Worm (Caenorhabditis elegans) whole organism, late embryonic: ENCODE results near the gene K02C4.3.

Source experiments
- ceh-2 ChIP-seq: sonication (generic microtip); optimal IDR thresholded peaks from 2 replicates; lab custom pipeline; 2016; ENCODE audit warnings: missing genotype, missing genetic modification characterization, missing compliant biosample characterization
- ceh-22 ChIP-seq: sonication (generic microtip); optimal IDR thresholded peaks from 2 replicates; lab custom pipeline; 2017; ENCODE audit warnings: missing biosample characterization, missing genetic modification characterization
- dve-1 ChIP-seq: sonication (generic microtip); optimal IDR thresholded peaks from 2 replicates; lab custom pipeline; 2017; ENCODE audit warnings: antibody characterized with exemption, mild to moderate bottlenecking, missing genetic modification characterization, missing compliant biosample characterization
- elt-2 ChIP-seq: sonication (generic microtip); optimal IDR thresholded peaks from 2 replicates; lab custom pipeline; 2016; ENCODE audit warnings: missing genetic modification reagents, missing genetic modification characterization, missing compliant biosample characterization
- pha-4 ChIP-seq: fragments of 150-350 bp; optimal IDR thresholded peaks from 2 replicates; lab custom pipeline; 2018; ENCODE audit warnings: missing biosample characterization, missing genetic modification reagents, missing genetic modification characterization
- sox-2 ChIP-seq: fragments of 200-800 bp; sonication (Bioruptor generic); IDR thresholded peaks from 2 replicates; pipeline ENCODE4 v1.3.6; 2022; ENCODE audit warnings: missing genetic modification reagents, missing genetic modification characterization, missing compliant biosample characterization

- TF ChIP-seq dve-1 (tag; lab: Kevin White, UChicago) (no peak), ceh-22 (tag; lab: Kevin White, UChicago) (no peak), elt-2 (tag; lab: Kevin White, UChicago) (no peak), ceh-2 (tag; lab: Kevin White, UChicago) (no peak), sox-2 (GFP tag; lab: Robert Waterston, UW) (no peak), pha-4 (no peak)
Measured at ce11 chrII:8057911-8058310, 28.7 kb downstream of the K02C4.3 start.
